Fruit fly (Drosophila melanogaster): Measurements from ENCODE around the gene chinmo.

The chinmo gene

dm6 chr2L:1643252-1643864, 7.7 kb upstream of the chinmo start (continued):
- TF ChIP-seq pros (GFP tag; optimal IDR thresholded peaks at IDR 0.05) = peak; percentile 73
- peak; percentile 85 for TF ChIP-seq bab2 (GFP tag; optimal IDR thresholded peaks at IDR 0.05)
- peak; percentile 98 for TF ChIP-seq CG11504 (tag; optimal IDR thresholded peaks at IDR 0.05)
- TF ChIP-seq rib (GFP tag; IDR thresholded peaks at IDR 0.05) = peak; percentile 94
- peak; percentile 97 for TF ChIP-seq CG12299 (tag; optimal IDR thresholded peaks at IDR 0.05)
- peak; percentile 96 for TF ChIP-seq E2f1 (GFP tag; IDR thresholded peaks at IDR 0.05)
- peak; percentile 96 for TF ChIP-seq CG10366 (GFP tag; IDR thresholded peaks at IDR 0.05)
- TF ChIP-seq Dad (GFP tag; optimal IDR thresholded peaks at IDR 0.05) = peak; percentile 82
- no peak for TF ChIP-seq mld (GFP tag; IDR thresholded peaks at IDR 0.05; ENCODE audit: partially characterized antibody)
- TF ChIP-seq CG30403 (GFP tag; optimal IDR thresholded peaks at IDR 0.05) = peak; percentile 98
- TF ChIP-seq hth (optimal IDR thresholded peaks at IDR 0.05) = no peak
- peak; percentile 74 for TF ChIP-seq ERR (GFP tag; optimal IDR thresholded peaks at IDR 0.05)
- peak; percentile 40; the same call in 1 of the 2 replicates for TF ChIP-seq bbx (GFP tag; IDR thresholded peaks at IDR 0.05; ENCODE audit: partially characterized antibody)
- TF ChIP-seq esg (GFP tag; conservative IDR thresholded peaks at IDR 0.05) = peak; percentile 97
- TF ChIP-seq CG3995 (GFP tag; optimal IDR thresholded peaks at IDR 0.05) = peak; percentile 81
- TF ChIP-seq Myb (GFP tag; optimal IDR thresholded peaks at IDR 0.05) = peak; percentile 78
- TF ChIP-seq Xrp1 (GFP tag; IDR thresholded peaks at IDR 0.05) = peak; percentile 96
- peak; percentile 98 for TF ChIP-seq lmd (GFP tag; IDR thresholded peaks at IDR 0.05)
- TF ChIP-seq CG2678 (tag; optimal IDR thresholded peaks at IDR 0.05) = peak; percentile 99
- TF ChIP-seq wek (GFP tag; optimal IDR thresholded peaks at IDR 0.05) = peak; percentile 83
- peak; percentile 96 for TF ChIP-seq Oaz (GFP tag; IDR thresholded peaks at IDR 0.05)
- peak; percentile 63 for TF ChIP-seq CG3163 (GFP tag; optimal IDR thresholded peaks at IDR 0.05)
- peak; percentile 91 for TF ChIP-seq Rx (GFP tag; IDR thresholded peaks at IDR 0.05)
- TF ChIP-seq Elba2 (GFP tag; optimal IDR thresholded peaks at IDR 0.05) = no peak
- TF ChIP-seq yki (optimal IDR thresholded peaks at IDR 0.05) = no peak
- TF ChIP-seq Atf3 (GFP tag; optimal IDR thresholded peaks at IDR 0.05) = peak; percentile 78
- peak; percentile 87 for TF ChIP-seq tx (GFP tag; optimal IDR thresholded peaks at IDR 0.05)
- no peak for TF ChIP-seq stwl (tag; optimal IDR thresholded peaks at IDR 0.05)
- peak; percentile 96 for TF ChIP-seq ranshi (GFP tag; IDR thresholded peaks at IDR 0.05)
- TF ChIP-seq p53 (GFP tag; optimal IDR thresholded peaks at IDR 0.05) = peak; percentile 60
- no peak for TF ChIP-seq Neu2 (GFP tag; optimal IDR thresholded peaks at IDR 0.05; ENCODE audit: borderline replicate concordance)
- peak in 1 of 3 experiments; percentile 84 for TF ChIP-seq lola (GFP tag; optimal IDR thresholded peaks at IDR 0.05)
- TF ChIP-seq CG11085 (GFP tag; IDR thresholded peaks at IDR 0.05) = peak; percentile 91
- peak; percentile 92 for TF ChIP-seq CG31224 (GFP tag; IDR thresholded peaks at IDR 0.05)
- no peak for TF ChIP-seq fru (optimal IDR thresholded peaks at IDR 0.05)
- TF ChIP-seq fd102C (GFP tag; optimal IDR thresholded peaks at IDR 0.05) = no peak
- TF ChIP-seq CG2116 (GFP tag; optimal IDR thresholded peaks at IDR 0.05) = peak; percentile 82
- TF ChIP-seq CG2129 (GFP tag; IDR thresholded peaks at IDR 0.05; ENCODE audit: partially characterized antibody) = no peak
- no peak for TF ChIP-seq tll (GFP tag; optimal IDR thresholded peaks at IDR 0.05)
- TF ChIP-seq CG31388 (GFP tag; optimal IDR thresholded peaks at IDR 0.05) = peak; percentile 79
- TF ChIP-seq hkb (optimal IDR thresholded peaks at IDR 0.05) = no peak
- TF ChIP-seq hkb (GFP tag; IDR thresholded peaks at IDR 0.05) = peak; percentile 98
- TF ChIP-seq odd (GFP tag; optimal IDR thresholded peaks at IDR 0.05) = peak; percentile 98
- peak; percentile 96 for TF ChIP-seq Hand (GFP tag; optimal IDR thresholded peaks at IDR 0.05)
- TF ChIP-seq NC2β (GFP tag; optimal IDR thresholded peaks at IDR 0.05) = peak; percentile 77
- peak in 1 of 2 experiments; percentile 93 for TF ChIP-seq Hr78 (GFP tag; optimal IDR thresholded peaks at IDR 0.05)
- peak; percentile 87 for TF ChIP-seq slp2 (GFP tag; optimal IDR thresholded peaks at IDR 0.05)
- TF ChIP-seq D19A (tag; optimal IDR thresholded peaks at IDR 0.05) = peak; percentile 95
- TF ChIP-seq MTF-1 (GFP tag; optimal IDR thresholded peaks at IDR 0.05; ENCODE audit: borderline replicate concordance) = peak; percentile 91
- peak; percentile 84 for TF ChIP-seq zfh1 (GFP tag; IDR thresholded peaks at IDR 0.05)
